Worm (Caenorhabditis elegans): ENCODE measurements around the gene gcy-7.

ce11 chrV:8345436-8345835 lies 41.7 kb upstream of the gcy-7 start, which contains the start of gene C08D8.1:
- no peak for TF ChIP-seq jun-1 (tag; optimal IDR thresholded peaks at IDR 0.05)
- no peak for TF ChIP-seq nhr-77 (tag; optimal IDR thresholded peaks at IDR 0.05)
- TF ChIP-seq set-16 (GFP tag; IDR thresholded peaks at IDR 0.05), result no peak
- TF ChIP-seq pha-4 (GFP tag; IDR thresholded peaks at IDR 0.05), result no peak
- no peak for TF ChIP-seq pha-4 (tag; optimal IDR thresholded peaks at IDR 0.05)
